Worm (Caenorhabditis elegans): ENCODE data around the gene fbxo-11.2.

- TF ChIP-seq rnt-1 (tag; optimal IDR thresholded peaks at IDR 0.05) (no peak), snpc-4 (tag; optimal IDR thresholded peaks at IDR 0.05) (no peak), elt-2 (tag; optimal IDR thresholded peaks at IDR 0.05) (no peak), nhr-12 (tag; optimal IDR thresholded peaks at IDR 0.05) (no peak), unc-98 (GFP tag; IDR thresholded peaks at IDR 0.05) (no peak), pqm-1 (tag; optimal IDR thresholded peaks at IDR 0.05) (no peak), aly-2 (tag; optimal IDR thresholded peaks at IDR 0.05) (no peak), nhr-28 (tag; optimal IDR thresholded peaks at IDR 0.05) (no peak), fkh-4 (tag; optimal IDR thresholded peaks at IDR 0.05; ENCODE audit: borderline replicate concordance) (no peak), ztf-4 (tag; optimal IDR thresholded peaks at IDR 0.05) (no peak), ama-1 (optimal IDR thresholded peaks at IDR 0.05) (no peak), grh-1 (GFP tag; IDR thresholded peaks at IDR 0.05) (no peak), nhr-90 (tag; optimal IDR thresholded peaks at IDR 0.05; ENCODE audit: poor library complexity) (no peak), vab-15 (tag; optimal IDR thresholded peaks at IDR 0.05) (no peak)
These were observed 6.9 kb upstream of the fbxo-11.2 start, which contains the start of gene BE0003N10.6 for ce11 chrIII:1059961-1060360.

All from whole organism, L1 larva.